Fruit fly (Drosophila melanogaster): ENCODE results near the gene robl37BC.

dm6 chr2L:18979407-18979806 lies 31.3 kb upstream of the robl37BC start:
- TF ChIP-seq lola (GFP tag; optimal IDR thresholded peaks at IDR 0.05): no peak
- no peak for TF ChIP-seq Hr78 (GFP tag; optimal IDR thresholded peaks at IDR 0.05)
- no peak for TF ChIP-seq pan (optimal IDR thresholded peaks at IDR 0.05)
- no peak for TF ChIP-seq fru (GFP tag; optimal IDR thresholded peaks at IDR 0.05)
- TF ChIP-seq Sp1 (GFP tag; optimal IDR thresholded peaks at IDR 0.05): no peak
- TF ChIP-seq Jra (GFP tag; optimal IDR thresholded peaks at IDR 0.05): no peak
- no peak for TF ChIP-seq h (GFP tag; optimal IDR thresholded peaks at IDR 0.05)
- no peak for TF ChIP-seq brk (GFP tag; optimal IDR thresholded peaks at IDR 0.05)
- TF ChIP-seq dl (GFP tag; optimal IDR thresholded peaks at IDR 0.05; ENCODE audit: insufficient read depth in 1 of 2, partially characterized antibody in 2 of 2): no peak
- no peak for TF ChIP-seq Abd-B (GFP tag; optimal IDR thresholded peaks at IDR 0.05)
- TF ChIP-seq usp (GFP tag; optimal IDR thresholded peaks at IDR 0.05): no peak
- no peak for TF ChIP-seq psq (GFP tag; optimal IDR thresholded peaks at IDR 0.05)
- TF ChIP-seq br (GFP tag; optimal IDR thresholded peaks at IDR 0.05): no peak
